Worm (Caenorhabditis elegans) whole organism, L3 larva: ENCODE results near the gene Y51A2A.4.

Experiments
- R02D3.7 ChIP-seq: fragments of 150-350 bp; optimal IDR thresholded peaks from 2 replicates; lab custom pipeline; 2014; ENCODE audit warnings: missing biosample characterization, missing genetic modification characterization
- ZK546.5 ChIP-seq: sonication (generic microtip); optimal IDR thresholded peaks from 2 replicates; lab custom pipeline; 2017; ENCODE audit warnings: missing biosample characterization, missing genetic modification characterization
- ama-1 ChIP-seq: fragments of 150-350 bp; optimal IDR thresholded peaks from 2 replicates; lab custom pipeline; 2018
- ceh-16 ChIP-seq: sonication (generic microtip); optimal IDR thresholded peaks from 2 replicates; lab custom pipeline; 2017; ENCODE audit warnings: missing biosample characterization, missing genetic modification characterization
- ceh-28 ChIP-seq: fragments of 150-350 bp; optimal IDR thresholded peaks from 2 replicates; lab custom pipeline; 2014; ENCODE audit warnings: missing biosample characterization, missing genetic modification reagents, missing genetic modification characterization
- ceh-82 ChIP-seq: fragments of 150-350 bp; optimal IDR thresholded peaks from 2 replicates; lab custom pipeline; 2014; ENCODE audit warnings: missing biosample characterization, missing genetic modification characterization
- ceh-9 ChIP-seq: sonication (generic microtip); optimal IDR thresholded peaks from 2 replicates; lab custom pipeline; 2018; ENCODE audit warnings: missing biosample characterization, missing genetic modification characterization
- daf-12 ChIP-seq: fragments of 150-350 bp; optimal IDR thresholded peaks from 2 replicates; lab custom pipeline; 2014; ENCODE audit warnings: missing biosample characterization, missing genetic modification reagents, missing genetic modification characterization
- egl-27 ChIP-seq: sonication (generic microtip); optimal IDR thresholded peaks from 4 replicates; lab custom pipeline; 2017; ENCODE audit warnings: missing biosample characterization, missing genetic modification reagents, missing genetic modification characterization
- elt-1 ChIP-seq: fragments of 150-350 bp; optimal IDR thresholded peaks from 2 replicates; lab custom pipeline; 2014; ENCODE audit warnings: missing biosample characterization, missing genetic modification characterization
- elt-2 ChIP-seq: sonication (generic microtip); optimal IDR thresholded peaks from 2 replicates; lab custom pipeline; 2016; ENCODE audit warnings: missing genetic modification reagents, mild to moderate bottlenecking, missing genetic modification characterization, missing compliant biosample characterization
- elt-3 ChIP-seq, 3 experiments: fragments of 150-350 bp in 1 of 3; sonication (generic microtip) in 2 of 3; optimal IDR thresholded peaks; 2 replicates in 2 of 3; 4 replicates in 1 of 3; lab custom pipeline; 2014 to 2017; ENCODE audit warnings: missing biosample characterization in 3 of 3, missing genetic modification characterization in 3 of 3
- eor-1 ChIP-seq, 2 experiments: fragments of 150-350 bp; optimal IDR thresholded peaks; 2 replicates each; lab custom pipeline; 2014 to 2018; ENCODE audit warnings: missing biosample characterization in 2 of 2, missing genetic modification characterization in 2 of 2
- fkh-10 ChIP-seq: sonication (generic microtip); optimal IDR thresholded peaks from 2 replicates; lab custom pipeline; 2017; ENCODE audit warnings: missing biosample characterization, missing genetic modification reagents, missing genetic modification characterization
- fkh-2 ChIP-seq: fragments of 150-350 bp; optimal IDR thresholded peaks from 2 replicates; lab custom pipeline; 2014; ENCODE audit warnings: missing biosample characterization, missing genetic modification reagents, missing genetic modification characterization
- hmg-11 ChIP-seq: sonication (generic microtip); optimal IDR thresholded peaks from 2 replicates; lab custom pipeline; 2016; ENCODE audit warnings: missing genetic modification characterization, missing compliant biosample characterization
- lin-15B ChIP-seq: fragments of 150-350 bp; optimal IDR thresholded peaks from 2 replicates; lab custom pipeline; 2014; ENCODE audit warnings: missing biosample characterization, missing genetic modification characterization
- lin-39 ChIP-seq: fragments of 150-350 bp; optimal IDR thresholded peaks from 2 replicates; lab custom pipeline; 2018; ENCODE audit warnings: missing biosample characterization, missing genetic modification reagents, missing genetic modification characterization
- lsy-12 ChIP-seq: sonication (generic microtip); optimal IDR thresholded peaks from 2 replicates; lab custom pipeline; 2016; ENCODE audit warnings: mild to moderate bottlenecking, missing genetic modification characterization, missing compliant biosample characterization
- mml-1 ChIP-seq: fragments of 150-350 bp; sonication (generic microtip); optimal IDR thresholded peaks from 3 replicates; lab custom pipeline; 2014; ENCODE audit warnings: missing biosample characterization, missing genetic modification characterization
- nfya-1 ChIP-seq: sonication (generic microtip); optimal IDR thresholded peaks from 2 replicates; lab custom pipeline; 2017; ENCODE audit warnings: missing genetic modification characterization, mild to moderate bottlenecking, missing compliant biosample characterization, antibody characterized with exemption, moderate library complexity; ENCODE audit not compliant: insufficient read depth
- nhr-11 ChIP-seq: fragments of 150-350 bp; optimal IDR thresholded peaks from 2 replicates; lab custom pipeline; 2014; ENCODE audit warnings: missing biosample characterization, missing genetic modification characterization
- nhr-12 ChIP-seq: fragments of 150-350 bp; optimal IDR thresholded peaks from 2 replicates; lab custom pipeline; 2014; ENCODE audit warnings: missing biosample characterization, missing genetic modification characterization
- nhr-23 ChIP-seq: fragments of 150-350 bp; optimal IDR thresholded peaks from 2 replicates; lab custom pipeline; 2014; ENCODE audit warnings: missing biosample characterization, missing genetic modification reagents, missing genetic modification characterization
- nhr-237 ChIP-seq: fragments of 150-350 bp; optimal IDR thresholded peaks from 2 replicates; lab custom pipeline; 2014; ENCODE audit warnings: missing biosample characterization, missing genetic modification characterization
- nhr-25 ChIP-seq: sonication (generic microtip); optimal IDR thresholded peaks from 2 replicates; lab custom pipeline; 2017; ENCODE audit warnings: missing biosample characterization, missing genetic modification characterization
- nhr-28 ChIP-seq: fragments of 150-350 bp; optimal IDR thresholded peaks from 2 replicates; lab custom pipeline; 2014; ENCODE audit warnings: missing biosample characterization, missing genetic modification characterization
- nhr-43 ChIP-seq: sonication (generic microtip); optimal IDR thresholded peaks from 2 replicates; lab custom pipeline; 2016; ENCODE audit warnings: mild to moderate bottlenecking, missing genetic modification characterization, missing compliant biosample characterization; ENCODE audit not compliant: poor library complexity, severe bottlenecking
- nhr-77 ChIP-seq: fragments of 150-350 bp; optimal IDR thresholded peaks from 2 replicates; lab custom pipeline; 2014; ENCODE audit warnings: missing biosample characterization, missing genetic modification characterization
- pha-4 ChIP-seq: fragments of 150-350 bp; optimal IDR thresholded peaks from 2 replicates; lab custom pipeline; 2014; ENCODE audit warnings: missing biosample characterization, missing genetic modification reagents, missing genetic modification characterization
- pqm-1 ChIP-seq: fragments of 150-350 bp; optimal IDR thresholded peaks from 2 replicates; lab custom pipeline; 2017; ENCODE audit warnings: missing biosample characterization, missing genetic modification characterization, inconsistent platforms
- skn-1 ChIP-seq: fragments of 150-350 bp; optimal IDR thresholded peaks from 2 replicates; lab custom pipeline; 2014; ENCODE audit warnings: missing biosample characterization, missing genetic modification characterization
- unc-39 ChIP-seq: sonication (generic microtip); optimal IDR thresholded peaks from 4 replicates; lab custom pipeline; 2017; ENCODE audit warnings: missing biosample characterization, missing genetic modification characterization
- unc-62 ChIP-seq: fragments of 150-350 bp; sonication (generic microtip); optimal IDR thresholded peaks from 4 replicates; lab custom pipeline; 2014; ENCODE audit warnings: missing biosample characterization, missing genetic modification reagents, missing genetic modification characterization
- ztf-11 ChIP-seq: fragments of 150-350 bp; optimal IDR thresholded peaks from 2 replicates; lab custom pipeline; 2014; ENCODE audit warnings: missing biosample characterization, missing genetic modification characterization

Y51A2A.4 gene

DNA sequence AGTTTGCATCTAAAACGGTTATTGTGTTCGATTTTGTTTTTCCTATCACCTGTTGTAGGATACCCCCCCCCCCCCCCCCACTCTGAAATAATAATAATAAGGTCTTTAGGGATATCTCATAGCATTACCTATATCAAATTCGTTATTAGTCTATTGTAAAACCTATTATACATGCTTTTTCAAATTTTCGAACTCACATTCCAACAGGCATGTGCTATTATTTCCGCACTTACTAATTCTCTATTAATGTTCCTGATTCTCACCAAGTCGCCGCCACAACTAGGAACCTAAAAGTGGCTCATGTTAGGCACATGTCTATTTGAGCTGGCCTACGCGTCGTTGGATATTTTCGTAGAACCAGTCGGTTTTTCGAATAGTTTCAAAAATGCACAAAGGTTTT is 20.3 kb upstream of the Y51A2A.4 start, which contains the start of gene Y37H2C.4:
Gene Y37H2C.4, plus strand, starts transcription at position 301 of the 400 bp plus-strand sequence.
- TF ChIP-seq nhr-28 (tag; lab: Kevin White, UChicago) (no peak), mml-1 (tag; lab: Kevin White, UChicago) (no peak), ceh-28 (no peak), fkh-10 (GFP tag; lab: Kevin White, UChicago) (no peak), unc-39 (tag; lab: Kevin White, UChicago) (no peak), elt-2 (no peak), pqm-1 (tag; lab: Kevin White, UChicago) (no peak), lsy-12 (no peak), elt-3 (tag; optimal IDR thresholded peaks at IDR 0.05; lab: Kevin White, UChicago) (no peak), ztf-11 (tag; lab: Kevin White, UChicago) (no peak), lin-15B (no peak), nhr-237 (no peak), lin-39 (tag; lab: Kevin White, UChicago) (no peak), egl-27 (no peak), ceh-9 (tag; lab: Kevin White, UChicago) (no peak), fkh-2 (no peak), hmg-11 (tag; lab: Kevin White, UChicago) (no peak), nhr-25 (tag; lab: Kevin White, UChicago) (no peak)

DNA sequence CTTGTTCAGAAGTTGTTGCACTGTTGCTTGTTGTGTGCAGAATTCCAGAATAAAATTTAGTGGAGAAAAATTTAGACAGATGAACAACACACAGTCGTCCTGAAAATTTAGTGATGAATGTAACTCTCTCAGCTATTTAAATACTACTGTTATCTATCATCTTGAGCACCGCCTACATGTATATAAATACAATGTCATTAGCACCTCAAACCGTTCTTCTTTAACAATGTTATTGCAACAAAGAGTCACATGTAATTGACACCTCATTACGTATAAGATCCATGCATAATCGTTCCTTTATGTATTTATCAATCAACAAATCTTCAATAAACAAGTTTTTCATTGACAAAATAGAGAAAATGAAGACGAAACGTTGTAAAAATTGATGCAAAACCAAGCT is 10.0 kb upstream of the Y51A2A.4 start, which contains the start of gene Y51A2A.16:
Gene Y51A2A.16, minus strand, starts transcription at position 101 of the 400 bp plus-strand sequence.
- no peak for TF ChIP-seq nhr-23

DNA sequence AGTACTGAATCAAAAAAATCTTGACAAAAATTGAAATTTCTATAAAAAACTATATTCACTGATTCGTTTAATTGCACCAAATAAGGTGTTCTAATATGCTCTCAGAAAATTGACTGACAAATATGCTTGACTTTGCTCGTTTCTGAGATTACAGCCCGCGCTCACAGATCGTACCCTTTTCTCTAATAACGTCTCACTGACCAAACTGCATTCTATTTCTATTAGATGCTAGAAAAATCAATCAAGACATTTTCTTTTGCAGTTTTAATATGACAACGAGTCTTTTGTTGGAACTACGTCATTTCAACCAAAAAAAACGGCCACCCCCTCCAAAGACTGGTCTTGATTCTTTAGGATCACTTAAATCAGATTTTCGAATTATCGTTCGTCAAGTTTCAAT is 8.1 kb upstream of the Y51A2A.4 start, which contains the start of gene clec-247:
Gene clec-247, plus strand, starts transcription at position 301 of the 400 bp plus-strand sequence.
- no peak for TF ChIP-seq R02D3.7 (tag; lab: Kevin White, UChicago)
- no peak for TF ChIP-seq unc-62 (GFP tag; lab: Kevin White, UChicago)
- TF ChIP-seq mml-1 (tag; lab: Kevin White, UChicago) = no peak
- no peak for TF ChIP-seq eor-1 (tag; optimal IDR thresholded peaks at IDR 0.05; lab: Kevin White, UChicago)
- TF ChIP-seq egl-27 = no peak
- no peak for TF ChIP-seq elt-1 (tag; lab: Kevin White, UChicago)
- TF ChIP-seq nhr-77 = no peak
- no peak for TF ChIP-seq nfya-1 (tag; lab: Kevin White, UChicago)
- no peak for TF ChIP-seq ceh-82 (tag; lab: Kevin White, UChicago)
- no peak for TF ChIP-seq ztf-11 (tag; lab: Kevin White, UChicago)
- no peak for TF ChIP-seq hmg-11 (tag; lab: Kevin White, UChicago)
- TF ChIP-seq nhr-11 (tag; lab: Kevin White, UChicago) = no peak

DNA sequence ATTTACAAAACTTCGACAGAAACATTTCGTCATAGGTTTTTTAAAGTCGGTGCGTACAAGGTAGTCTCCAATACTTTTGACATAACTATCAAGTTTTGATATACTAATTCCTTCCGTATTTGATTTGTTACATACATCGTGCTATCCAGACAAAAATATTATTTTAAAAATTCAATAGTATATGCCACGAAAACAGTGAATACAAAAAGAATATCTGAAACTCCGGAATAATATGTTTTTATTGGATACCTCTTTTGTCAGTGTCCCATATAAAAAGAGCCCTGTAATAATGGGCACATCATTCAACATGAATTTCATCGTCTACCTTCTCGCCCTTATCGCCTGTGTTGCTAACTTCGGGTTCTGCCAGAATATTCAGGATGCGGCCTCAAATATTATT is 1.6 kb downstream of the Y51A2A.4 start, which contains the start of gene Y51A2A.12:
Gene Y51A2A.12, plus strand, starts transcription at position 301 of the 400 bp plus-strand sequence.
- TF ChIP-seq ama-1 (lab: Kevin White, UChicago) (no peak), ceh-16 (tag; lab: Kevin White, UChicago) (no peak), nhr-12 (tag; lab: Kevin White, UChicago) (no peak), R02D3.7 (tag; lab: Kevin White, UChicago) (no peak), pha-4 (tag; lab: Kevin White, UChicago) (no peak), skn-1 (tag; lab: Kevin White, UChicago) (no peak), daf-12 (tag; lab: Kevin White, UChicago) (no peak), nhr-237 (no peak), mml-1 (tag; lab: Kevin White, UChicago) (no peak), ceh-9 (tag; lab: Kevin White, UChicago) (no peak), pqm-1 (tag; lab: Kevin White, UChicago) (no peak), hmg-11 (tag; lab: Kevin White, UChicago) (no peak), egl-27 (no peak), nhr-77 (no peak), ZK546.5 (tag; lab: Kevin White, UChicago) (no peak), ztf-11 (tag; lab: Kevin White, UChicago) (no peak), ceh-28 (no peak), ceh-82 (tag; lab: Kevin White, UChicago) (no peak), nhr-43 (tag; lab: Kevin White, UChicago) (no peak)
